Fruit fly (Drosophila melanogaster): ENCODE measurements around the gene ovo.

The ovo gene

DNA sequence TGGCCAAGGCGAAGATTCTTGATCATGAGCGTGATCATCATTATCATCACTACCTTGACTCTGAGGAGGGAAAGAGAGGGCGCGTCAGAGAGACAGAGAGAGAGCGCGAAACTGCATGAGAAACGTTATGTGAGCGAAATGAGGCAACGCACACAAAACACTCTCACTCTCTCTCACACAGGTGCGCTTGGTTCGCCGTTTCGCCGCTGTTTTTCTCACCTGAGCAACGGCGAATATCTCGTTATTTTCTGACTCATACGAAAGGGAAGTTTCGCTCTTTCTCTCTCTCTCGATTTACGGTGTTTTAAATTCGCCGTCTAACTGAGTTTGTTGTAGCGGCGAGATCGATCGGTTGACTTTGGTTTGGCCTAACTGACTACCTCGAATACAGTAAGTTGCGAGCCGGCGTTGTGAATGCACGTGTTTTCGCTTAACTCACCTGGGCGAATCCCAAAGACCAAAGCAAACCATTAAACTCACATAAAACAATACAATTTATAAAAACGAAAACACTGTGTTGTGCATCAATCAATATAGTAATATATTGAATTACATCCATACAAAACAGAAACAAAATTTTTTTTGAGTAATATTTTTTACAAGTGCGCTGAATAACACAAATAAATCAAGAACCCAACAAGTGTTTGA, at the start of gene ovo:
TSS of gene ovo (plus strand) at position 388 of the 648 bp plus-strand sequence.
- TF ChIP-seq pan (optimal IDR thresholded peaks at IDR 0.05) = no peak
- no peak for TF ChIP-seq psq (optimal IDR thresholded peaks at IDR 0.05)
- TF ChIP-seq EcR (GFP tag; optimal IDR thresholded peaks at IDR 0.05) = no peak
- peak; percentile 60 for TF ChIP-seq Dll (optimal IDR thresholded peaks at IDR 0.05)
- TF ChIP-seq usp (GFP tag; optimal IDR thresholded peaks at IDR 0.05) = no peak

DNA sequence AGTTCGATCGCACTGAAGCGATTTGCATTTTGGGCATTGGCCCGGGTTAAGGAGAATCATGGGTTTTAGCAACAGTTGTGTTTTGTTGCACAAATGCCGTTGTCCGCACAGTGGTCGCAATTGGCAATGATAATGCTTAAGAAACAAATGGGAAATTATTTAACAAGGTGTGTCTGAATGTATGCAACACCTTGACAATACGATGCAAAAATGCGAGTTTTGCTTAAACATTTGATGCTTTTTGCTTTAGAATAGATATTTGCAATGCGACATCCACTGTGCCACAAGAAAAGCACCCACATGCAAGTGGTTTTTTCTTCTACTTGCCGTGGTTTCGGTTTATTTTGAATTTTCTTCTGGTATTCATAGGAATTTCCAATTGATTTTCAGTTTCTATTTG, 49.0 kb upstream of the ovo start:
- no peak for TF ChIP-seq psq (optimal IDR thresholded peaks at IDR 0.05)
- TF ChIP-seq pan (optimal IDR thresholded peaks at IDR 0.05) = no peak
- TF ChIP-seq usp (GFP tag; optimal IDR thresholded peaks at IDR 0.05) = no peak
- no peak for TF ChIP-seq Dll (optimal IDR thresholded peaks at IDR 0.05)
- TF ChIP-seq EcR (GFP tag; optimal IDR thresholded peaks at IDR 0.05) = no peak
- no peak for TF ChIP-seq CG8478 (optimal IDR thresholded peaks at IDR 0.05)

DNA sequence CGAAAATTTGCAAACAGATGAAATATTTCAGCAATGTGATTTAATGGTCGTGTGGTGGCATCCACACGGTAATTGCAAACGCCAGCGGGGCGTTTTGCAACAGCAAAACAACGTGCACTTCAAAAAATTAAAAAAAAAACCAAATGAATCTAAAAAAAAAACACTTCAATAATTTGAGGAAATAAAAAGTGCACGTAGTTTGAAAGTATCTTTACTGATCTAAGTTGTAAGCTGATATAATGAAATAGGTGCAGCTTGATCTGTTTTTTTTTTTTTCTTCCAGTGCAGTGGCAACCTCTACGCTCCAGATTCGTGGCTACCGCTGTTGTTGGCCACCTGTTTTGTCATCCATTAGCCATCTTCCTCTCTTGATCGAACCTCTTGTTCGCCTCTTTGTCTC, 45.3 kb upstream of the ovo start:
- TF ChIP-seq pan (optimal IDR thresholded peaks at IDR 0.05) (no peak), psq (optimal IDR thresholded peaks at IDR 0.05) (no peak), Dll (optimal IDR thresholded peaks at IDR 0.05) (no peak), usp (GFP tag; optimal IDR thresholded peaks at IDR 0.05) (no peak), CG8478 (optimal IDR thresholded peaks at IDR 0.05) (no peak), EcR (GFP tag; optimal IDR thresholded peaks at IDR 0.05) (no peak)

DNA sequence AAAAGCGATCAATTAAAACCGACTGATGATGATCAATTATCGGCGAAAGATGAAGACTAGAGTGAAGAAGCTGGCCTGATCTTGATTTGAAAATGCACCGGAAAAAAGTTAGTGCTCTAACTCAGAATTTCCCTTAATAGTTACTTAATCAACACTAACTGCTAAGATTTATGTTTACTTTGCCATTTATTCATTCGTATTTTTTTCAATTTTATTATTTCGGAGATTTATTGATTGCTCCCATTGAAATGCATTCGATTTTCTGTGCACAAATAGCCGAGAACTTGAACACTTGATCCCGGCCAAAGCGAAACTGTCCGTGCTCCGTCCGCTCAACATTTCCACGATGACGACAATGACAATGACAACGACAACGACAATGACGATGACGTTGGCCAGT, 38.0 kb upstream of the ovo start:
- TF ChIP-seq Dll (optimal IDR thresholded peaks at IDR 0.05) (no peak), usp (GFP tag; optimal IDR thresholded peaks at IDR 0.05) (no peak), CG8478 (optimal IDR thresholded peaks at IDR 0.05) (no peak), pan (optimal IDR thresholded peaks at IDR 0.05) (no peak), psq (optimal IDR thresholded peaks at IDR 0.05) (no peak), EcR (GFP tag; optimal IDR thresholded peaks at IDR 0.05) (no peak)

DNA sequence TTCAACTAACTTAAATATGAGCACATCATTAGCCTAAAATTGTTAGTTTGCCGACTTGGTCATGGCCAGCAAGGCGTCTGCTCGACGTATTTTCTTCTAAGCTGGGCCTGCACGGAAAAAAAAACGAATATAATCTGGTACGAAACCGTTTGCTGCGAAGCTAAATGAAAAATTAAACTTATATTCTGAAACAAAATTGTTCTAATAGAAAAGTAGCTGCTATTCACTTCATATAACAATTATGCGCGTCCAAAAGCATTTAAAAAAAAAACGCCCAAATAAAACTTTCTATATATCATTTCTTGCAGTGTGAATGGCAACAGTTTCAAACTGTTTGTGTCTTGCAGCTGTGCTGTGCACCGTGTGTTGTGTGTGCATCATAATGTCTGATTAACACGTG, 35.1 kb upstream of the ovo start:
- TF ChIP-seq CG8478 (optimal IDR thresholded peaks at IDR 0.05) (no peak), psq (optimal IDR thresholded peaks at IDR 0.05) (no peak), Dll (optimal IDR thresholded peaks at IDR 0.05) (no peak), pan (optimal IDR thresholded peaks at IDR 0.05) (no peak), usp (GFP tag; optimal IDR thresholded peaks at IDR 0.05) (no peak), EcR (GFP tag; optimal IDR thresholded peaks at IDR 0.05) (no peak)

DNA sequence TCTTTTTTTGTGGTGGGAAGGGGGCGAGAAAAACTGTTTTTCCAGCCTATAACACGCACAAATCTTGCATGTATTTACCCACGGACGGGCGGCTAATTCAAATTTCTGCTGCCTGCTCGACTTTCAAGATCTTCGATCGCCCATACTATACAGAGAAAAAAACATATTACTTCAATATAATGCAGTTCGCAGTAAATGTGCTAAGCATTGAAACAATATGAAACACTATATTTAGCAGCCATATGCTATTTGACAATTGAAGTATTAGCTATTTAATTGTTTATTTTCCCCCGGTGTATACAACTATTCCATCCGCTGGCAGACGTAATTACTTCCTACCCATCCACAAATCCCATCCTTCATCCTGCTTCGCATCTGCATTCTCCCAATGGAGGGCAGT, 33.4 kb upstream of the ovo start:
- TF ChIP-seq EcR (GFP tag; optimal IDR thresholded peaks at IDR 0.05) (no peak), CG8478 (optimal IDR thresholded peaks at IDR 0.05) (no peak), pan (optimal IDR thresholded peaks at IDR 0.05) (no peak), usp (GFP tag; optimal IDR thresholded peaks at IDR 0.05) (no peak), psq (optimal IDR thresholded peaks at IDR 0.05) (no peak), Dll (optimal IDR thresholded peaks at IDR 0.05) (no peak)

DNA sequence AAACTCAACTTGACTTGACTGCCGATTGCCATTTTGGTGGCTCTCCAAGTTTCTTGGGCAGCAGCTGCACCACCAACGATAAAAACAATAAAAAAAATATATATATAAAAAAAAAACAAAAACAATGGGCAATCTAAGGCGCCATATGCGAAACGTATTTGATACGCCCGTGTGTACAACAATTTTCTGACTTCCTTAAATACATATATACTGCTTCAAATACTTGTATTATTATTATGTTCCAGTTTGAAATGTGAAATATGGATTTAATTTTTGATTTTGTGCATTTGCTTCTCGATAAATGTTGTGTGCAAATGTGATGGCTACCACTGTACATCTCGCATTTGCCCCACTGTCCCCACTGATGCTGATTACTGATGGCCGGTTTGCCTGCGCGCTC, 29.0 kb upstream of the ovo start:
- TF ChIP-seq pan (optimal IDR thresholded peaks at IDR 0.05) = no peak
- no peak for TF ChIP-seq psq (optimal IDR thresholded peaks at IDR 0.05)
- no peak for TF ChIP-seq CG8478 (optimal IDR thresholded peaks at IDR 0.05)
- no peak for TF ChIP-seq usp (GFP tag; optimal IDR thresholded peaks at IDR 0.05)
- TF ChIP-seq Dll (optimal IDR thresholded peaks at IDR 0.05) = no peak
- no peak for TF ChIP-seq EcR (GFP tag; optimal IDR thresholded peaks at IDR 0.05)

DNA sequence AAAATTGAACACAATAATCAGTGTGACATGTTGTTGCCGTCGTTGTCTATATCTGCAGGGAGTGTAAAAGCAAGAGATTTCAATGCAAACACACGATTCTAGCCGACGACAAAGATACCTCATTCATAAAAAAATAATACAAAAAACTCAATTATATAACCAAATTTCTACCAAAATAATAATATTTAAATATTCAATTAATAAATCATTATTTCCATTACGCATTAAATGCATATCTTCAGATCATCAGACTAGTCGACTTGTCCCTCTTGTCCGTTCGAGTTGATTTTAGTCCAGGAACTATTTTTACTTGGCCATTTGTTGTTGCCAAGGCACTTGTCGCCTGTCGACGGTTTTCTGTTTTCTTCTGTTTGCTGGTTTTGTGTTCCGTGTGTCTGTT, 28.0 kb upstream of the ovo start:
- no peak for TF ChIP-seq Dll (optimal IDR thresholded peaks at IDR 0.05)
- no peak for TF ChIP-seq usp (GFP tag; optimal IDR thresholded peaks at IDR 0.05)
- no peak for TF ChIP-seq CG8478 (optimal IDR thresholded peaks at IDR 0.05)
- no peak for TF ChIP-seq psq (optimal IDR thresholded peaks at IDR 0.05)
- no peak for TF ChIP-seq EcR (GFP tag; optimal IDR thresholded peaks at IDR 0.05)

DNA sequence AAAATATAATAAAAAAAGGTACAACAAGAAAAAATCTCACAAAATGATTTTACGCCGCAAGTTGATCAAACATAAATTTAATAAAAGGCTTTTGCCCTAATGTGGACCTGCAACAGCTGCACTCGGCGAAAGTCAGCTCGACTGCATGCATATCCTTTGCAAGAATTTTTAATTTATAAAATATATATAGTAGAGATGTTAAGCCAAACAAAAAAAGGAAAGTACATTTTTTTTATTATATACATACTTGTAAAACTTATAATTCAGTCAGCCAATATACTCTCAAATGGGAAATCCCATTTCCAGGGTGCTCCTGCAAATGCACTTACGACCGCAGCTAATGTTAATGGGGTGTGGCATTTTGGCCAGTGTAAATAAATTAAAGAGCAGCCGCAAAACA, 22.8 kb upstream of the ovo start:
- no peak for TF ChIP-seq Dll (optimal IDR thresholded peaks at IDR 0.05)
- TF ChIP-seq CG8478 (optimal IDR thresholded peaks at IDR 0.05) = no peak
- no peak for TF ChIP-seq usp (GFP tag; optimal IDR thresholded peaks at IDR 0.05)
- TF ChIP-seq pan (optimal IDR thresholded peaks at IDR 0.05) = peak; percentile 61

DNA sequence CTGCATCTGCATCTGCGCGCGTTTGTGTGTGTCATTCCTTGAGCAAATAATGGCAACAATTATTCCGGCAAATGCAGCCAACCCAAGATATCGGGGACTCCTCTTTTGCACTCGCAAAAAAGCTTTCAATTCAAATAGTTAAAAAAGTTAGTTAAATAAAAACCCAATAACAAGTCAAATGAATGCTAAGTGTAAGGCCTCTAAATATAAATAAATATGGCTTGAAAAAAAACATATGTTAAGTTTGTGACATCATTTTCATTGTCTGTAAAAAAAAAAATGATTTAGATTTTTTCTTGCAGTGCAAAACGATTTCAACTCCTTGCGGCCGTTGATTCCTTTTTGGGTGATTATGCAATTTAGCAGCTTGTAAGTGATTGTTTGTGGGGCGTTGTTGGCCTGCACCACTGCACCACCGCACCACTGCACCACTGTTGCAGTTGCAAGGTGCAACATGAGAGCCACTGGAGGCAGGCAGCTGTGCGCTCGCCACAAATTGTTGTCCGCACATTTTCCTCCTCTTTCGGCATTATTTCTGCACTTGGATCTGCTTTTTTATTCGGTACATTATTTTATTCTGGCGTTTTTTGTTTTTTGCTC, 21.9 kb upstream of the ovo start:
- no peak for TF ChIP-seq EcR (GFP tag; optimal IDR thresholded peaks at IDR 0.05)
- no peak for TF ChIP-seq pan (optimal IDR thresholded peaks at IDR 0.05)
- TF ChIP-seq Dll (optimal IDR thresholded peaks at IDR 0.05) = peak; percentile 48
- TF ChIP-seq psq (optimal IDR thresholded peaks at IDR 0.05) = no peak
- TF ChIP-seq usp (GFP tag; optimal IDR thresholded peaks at IDR 0.05) = no peak

DNA sequence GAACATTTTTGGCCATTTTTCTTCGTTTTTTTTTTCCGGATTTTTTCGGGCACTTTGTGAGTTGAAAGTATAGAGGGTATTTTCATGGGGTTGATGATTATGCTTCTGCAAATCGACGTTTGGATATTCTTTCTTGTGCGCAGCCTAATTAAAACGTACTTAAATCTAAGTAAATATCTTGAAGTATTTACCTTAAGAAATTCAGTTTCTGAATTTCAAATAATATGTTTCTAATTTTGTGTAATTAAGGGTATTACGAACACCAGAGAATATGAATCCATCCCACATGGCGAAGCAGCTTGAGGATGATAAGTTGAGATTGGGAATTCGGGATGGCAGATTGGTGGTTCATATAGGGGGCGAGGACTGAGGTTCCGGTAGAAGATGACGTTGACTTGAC, 21.4 kb upstream of the ovo start:
- no peak for TF ChIP-seq CG8478 (optimal IDR thresholded peaks at IDR 0.05)
- TF ChIP-seq Dll (optimal IDR thresholded peaks at IDR 0.05) = no peak
- TF ChIP-seq pan (optimal IDR thresholded peaks at IDR 0.05) = no peak
- no peak for TF ChIP-seq EcR (GFP tag; optimal IDR thresholded peaks at IDR 0.05)
- no peak for TF ChIP-seq psq (optimal IDR thresholded peaks at IDR 0.05)
- TF ChIP-seq usp (GFP tag; optimal IDR thresholded peaks at IDR 0.05) = no peak

DNA sequence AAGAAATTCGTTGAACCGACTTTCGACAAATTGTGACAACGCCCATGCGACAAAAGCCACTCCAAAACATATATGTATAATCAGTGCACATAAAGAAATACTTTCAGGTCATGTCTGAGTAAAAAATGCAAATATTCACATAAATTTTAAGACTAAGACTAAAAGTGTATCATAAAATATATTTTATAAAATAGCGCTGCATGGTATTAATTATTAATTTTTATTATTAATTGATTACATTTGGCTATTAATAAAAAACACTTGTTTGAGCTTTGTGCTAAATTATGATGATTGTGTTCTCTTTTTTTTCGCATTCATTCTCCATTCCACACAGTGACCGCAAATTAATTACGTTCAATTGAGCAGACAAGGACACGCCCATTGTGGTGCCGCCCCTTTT, 20.8 kb upstream of the ovo start:
- TF ChIP-seq usp (GFP tag; optimal IDR thresholded peaks at IDR 0.05) (no peak), pan (optimal IDR thresholded peaks at IDR 0.05) (no peak), psq (optimal IDR thresholded peaks at IDR 0.05) (no peak), EcR (GFP tag; optimal IDR thresholded peaks at IDR 0.05) (no peak), CG8478 (optimal IDR thresholded peaks at IDR 0.05) (no peak), Dll (optimal IDR thresholded peaks at IDR 0.05) (no peak)

Data from whole organism.